Worm (Caenorhabditis elegans) whole organism, early embryonic: ENCODE results near the gene F15B9.6.

Experiments used
- B0310.2 ChIP-seq: sonication (generic microtip); optimal IDR thresholded peaks from 2 replicates; lab custom pipeline; 2016; ENCODE audit warnings: mild to moderate bottlenecking, missing genetic modification characterization, missing compliant biosample characterization
- F13C5.2 ChIP-seq: sonication (generic microtip); optimal IDR thresholded peaks from 2 replicates; lab custom pipeline; 2017; ENCODE audit warnings: mild to moderate bottlenecking, missing genetic modification characterization, inconsistent platforms, missing compliant biosample characterization
- aly-1 ChIP-seq: sonication (generic microtip); optimal IDR thresholded peaks from 2 replicates; lab custom pipeline; 2016; ENCODE audit warnings: missing genetic modification characterization, missing compliant biosample characterization
- ama-1 ChIP-seq: fragments of 150-350 bp; optimal IDR thresholded peaks from 2 replicates; lab custom pipeline; 2014
- ceh-13 ChIP-seq: fragments of 200-800 bp; sonication (Bioruptor generic); optimal IDR thresholded peaks from 2 replicates; lab custom pipeline; 2018; ENCODE audit warnings: mild to moderate bottlenecking, missing genetic modification characterization, missing compliant biosample characterization
- ceh-36 ChIP-seq: sonication (generic microtip); optimal IDR thresholded peaks from 2 replicates; lab custom pipeline; 2016; ENCODE audit warnings: missing genetic modification characterization, inconsistent platforms, missing compliant biosample characterization
- ets-7 ChIP-seq: sonication (generic microtip); optimal IDR thresholded peaks from 2 replicates; lab custom pipeline; 2016; ENCODE audit warnings: missing genotype, missing genetic modification characterization, missing compliant biosample characterization
- flt-1 ChIP-seq: fragments of 200-800 bp; sonication (Bioruptor generic); IDR thresholded peaks from 2 replicates; pipeline ENCODE4 v1.3.6; 2022; ENCODE audit warnings: missing genetic modification characterization, missing compliant biosample characterization
- hmbx-1 ChIP-seq: sonication (generic microtip); optimal IDR thresholded peaks from 2 replicates; lab custom pipeline; 2016; ENCODE audit warnings: mild to moderate bottlenecking, missing genetic modification characterization, missing compliant biosample characterization
- hmg-4 ChIP-seq: fragments of 200-800 bp; sonication (Bioruptor generic); optimal IDR thresholded peaks from 2 replicates; lab custom pipeline; 2018; ENCODE audit warnings: mild to moderate bottlenecking, missing genetic modification characterization, missing compliant biosample characterization
- hnd-1 ChIP-seq: sonication (generic microtip); optimal IDR thresholded peaks from 2 replicates; lab custom pipeline; 2016; ENCODE audit warnings: missing genetic modification characterization, missing compliant biosample characterization
- pes-1 ChIP-seq: fragments of 200-800 bp; sonication (Bioruptor generic); IDR thresholded peaks from 2 replicates; pipeline ENCODE4 v1.3.6; 2022; ENCODE audit warnings: missing genetic modification reagents, missing genetic modification characterization, missing compliant biosample characterization
- scrt-1 ChIP-seq: fragments of 200-800 bp; sonication (Bioruptor generic); IDR thresholded peaks from 2 replicates; pipeline ENCODE4 v1.3.6; 2022; ENCODE audit warnings: missing genetic modification characterization, missing compliant biosample characterization
- sea-1 ChIP-seq: fragments of 200-800 bp; sonication (Bioruptor generic); conservative IDR thresholded peaks from 2 replicates; pipeline ENCODE4 v1.3.6; 2022; ENCODE audit warnings: missing genetic modification characterization, missing compliant biosample characterization
- tbx-11 ChIP-seq: fragments of 200-800 bp; sonication (Bioruptor generic); IDR thresholded peaks from 2 replicates; pipeline ENCODE4 v1.3.6; 2022; ENCODE audit warnings: missing genetic modification characterization, missing compliant biosample characterization
- tbx-37 ChIP-seq: fragments of 200-800 bp; sonication (Bioruptor generic); conservative IDR thresholded peaks from 2 replicates; pipeline ENCODE4 v1.3.6; 2022; ENCODE audit warnings: missing genetic modification reagents, missing genetic modification characterization, missing compliant biosample characterization
- tra-4 ChIP-seq: sonication (generic microtip); optimal IDR thresholded peaks from 2 replicates; lab custom pipeline; 2017; ENCODE audit warnings: missing genetic modification characterization, missing compliant biosample characterization

Gene F15B9.6

DNA sequence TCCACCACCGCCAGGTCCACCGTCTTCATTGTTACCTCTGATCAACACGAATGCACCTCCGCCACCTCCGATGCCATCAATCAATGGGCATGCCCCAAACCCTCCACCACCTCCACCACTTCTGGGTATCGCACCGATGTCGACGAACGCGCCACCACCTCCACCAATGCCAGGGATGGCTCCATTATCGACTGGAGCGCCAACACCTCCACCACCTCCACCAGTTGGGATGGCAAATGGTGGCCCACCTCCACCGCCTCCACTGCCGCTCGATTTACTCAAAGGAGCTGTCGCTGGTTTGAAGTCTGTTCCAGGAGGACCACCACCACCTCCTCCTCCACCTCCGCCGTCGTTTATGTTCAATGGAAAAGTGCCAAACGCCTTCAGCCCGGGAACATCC is 9.6 kb upstream of the F15B9.6 start:
- TF ChIP-seq aly-1 (tag; lab: Kevin White, UChicago) (no peak), tbx-37 (no peak), pes-1 (GFP tag; lab: Robert Waterston, UW) (no peak)

DNA sequence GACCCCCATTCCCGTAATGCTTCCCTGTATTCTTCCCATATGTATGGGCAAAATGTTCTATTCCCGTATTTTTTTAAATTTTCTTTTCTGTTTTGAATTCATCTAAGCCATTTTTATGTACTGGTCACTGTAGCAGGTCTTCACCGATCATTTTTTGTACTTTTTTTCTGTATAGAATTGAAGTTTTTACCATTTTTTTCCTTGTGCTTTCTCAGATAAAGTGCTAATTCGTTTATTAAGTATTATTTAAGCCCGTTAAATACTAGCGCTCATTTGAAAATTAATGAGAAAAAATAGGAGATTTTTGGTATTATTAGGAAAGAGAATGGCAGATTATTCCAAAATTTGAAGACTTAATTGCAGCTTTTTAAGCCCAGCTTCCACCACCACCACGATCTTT is 7.2 kb upstream of the F15B9.6 start:
- no peak for TF ChIP-seq ceh-13 (GFP tag; lab: Kevin White, UChicago)
- TF ChIP-seq tbx-11: no peak
- TF ChIP-seq scrt-1 (GFP tag; lab: Robert Waterston, UW): no peak
- TF ChIP-seq tra-4 (tag; lab: Kevin White, UChicago): no peak
- TF ChIP-seq hnd-1 (tag; lab: Kevin White, UChicago): no peak
- no peak for TF ChIP-seq B0310.2
- no peak for TF ChIP-seq sea-1 (GFP tag; lab: Robert Waterston, UW)
- TF ChIP-seq hmg-4: no peak
- TF ChIP-seq F13C5.2 (tag; lab: Kevin White, UChicago): no peak
- TF ChIP-seq flt-1 (GFP tag; lab: Robert Waterston, UW): no peak
- TF ChIP-seq tbx-37: no peak
- no peak for TF ChIP-seq ceh-36
- no peak for TF ChIP-seq aly-1 (tag; lab: Kevin White, UChicago)
- no peak for TF ChIP-seq hmbx-1 (tag; lab: Kevin White, UChicago)

DNA sequence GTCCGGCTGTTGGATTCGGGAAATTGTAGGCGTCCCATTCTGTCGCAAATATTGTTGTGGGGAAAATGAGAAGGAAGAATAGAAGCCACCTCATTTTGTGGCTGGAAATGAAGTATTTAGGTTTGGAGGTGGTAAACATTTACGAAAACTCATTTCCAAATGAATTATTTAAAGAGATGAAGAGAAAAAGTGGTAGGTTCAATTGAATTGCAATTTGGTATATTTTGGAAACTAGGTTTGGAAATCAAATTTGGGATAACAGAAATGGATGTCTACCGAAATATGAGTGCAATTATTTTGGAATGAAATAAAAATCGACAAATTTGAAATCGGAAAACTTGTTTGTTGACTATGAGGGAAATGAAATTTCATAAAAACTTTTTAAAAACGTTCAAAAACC is 5.1 kb upstream of the F15B9.6 start, which contains the start of gene F15B9.10:
Gene F15B9.10, minus strand, starts transcription at position 101 of the 400 bp plus-strand sequence.
- TF ChIP-seq tbx-37: no peak
- TF ChIP-seq ama-1 (lab: Kevin White, UChicago): no peak
- TF ChIP-seq flt-1 (GFP tag; lab: Robert Waterston, UW): no peak
- TF ChIP-seq ets-7 (tag; lab: Kevin White, UChicago): no peak
- no peak for TF ChIP-seq scrt-1 (GFP tag; lab: Robert Waterston, UW)
- TF ChIP-seq tbx-11: no peak

DNA sequence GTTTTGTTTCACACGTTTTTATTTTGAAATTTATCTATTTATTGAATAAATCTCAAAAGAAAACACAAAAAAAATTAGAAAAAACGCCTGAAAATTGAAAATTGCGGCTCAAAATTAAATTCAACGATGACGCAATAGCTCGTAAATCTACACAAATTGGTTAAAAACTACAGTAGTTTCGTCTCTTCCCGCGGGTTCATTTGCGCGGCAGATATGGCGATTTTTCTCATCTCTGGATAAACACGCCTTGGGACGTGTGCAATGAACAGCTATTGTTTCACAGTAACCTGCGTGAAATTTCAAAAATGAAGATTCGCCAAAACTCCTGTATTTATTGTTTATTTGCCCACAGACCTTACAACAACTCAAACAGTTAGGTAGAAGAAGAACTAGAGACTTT is 4.7 kb upstream of the F15B9.6 start:
- TF ChIP-seq ceh-36: no peak
- no peak for TF ChIP-seq tbx-11
- no peak for TF ChIP-seq hmbx-1 (tag; lab: Kevin White, UChicago)
- no peak for TF ChIP-seq B0310.2
- TF ChIP-seq tbx-37: no peak

DNA sequence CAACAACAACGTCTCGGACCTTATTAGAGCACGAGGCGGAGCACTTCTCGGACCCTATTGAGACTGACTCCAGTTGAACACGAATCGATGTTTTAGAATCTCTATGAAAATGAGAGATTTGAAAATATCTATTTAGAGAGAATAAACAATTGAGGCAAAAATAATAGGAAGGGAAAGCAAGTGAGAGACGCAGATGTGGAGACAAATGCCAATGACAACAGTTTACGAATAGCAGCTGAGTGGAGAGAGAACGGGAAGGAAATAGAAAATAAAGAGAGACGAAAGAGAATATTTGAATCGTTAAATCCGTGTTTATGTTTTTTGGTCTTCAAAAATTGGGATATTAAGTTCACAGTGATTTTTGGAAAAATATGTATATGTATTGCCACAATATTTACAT is 4.1 kb upstream of the F15B9.6 start:
- TF ChIP-seq ceh-36: no peak
- TF ChIP-seq tra-4 (tag; lab: Kevin White, UChicago): no peak
- TF ChIP-seq tbx-37: no peak
- TF ChIP-seq sea-1 (GFP tag; lab: Robert Waterston, UW): no peak
- no peak for TF ChIP-seq ets-7 (tag; lab: Kevin White, UChicago)
- TF ChIP-seq pes-1 (GFP tag; lab: Robert Waterston, UW): no peak
- no peak for TF ChIP-seq F13C5.2 (tag; lab: Kevin White, UChicago)
- TF ChIP-seq ama-1 (lab: Kevin White, UChicago): no peak
- no peak for TF ChIP-seq ceh-13 (GFP tag; lab: Kevin White, UChicago)
- no peak for TF ChIP-seq hmbx-1 (tag; lab: Kevin White, UChicago)
- no peak for TF ChIP-seq hmg-4
- no peak for TF ChIP-seq tbx-11
- TF ChIP-seq hnd-1 (tag; lab: Kevin White, UChicago): no peak
- no peak for TF ChIP-seq aly-1 (tag; lab: Kevin White, UChicago)
- TF ChIP-seq flt-1 (GFP tag; lab: Robert Waterston, UW): no peak
- no peak for TF ChIP-seq B0310.2
- TF ChIP-seq scrt-1 (GFP tag; lab: Robert Waterston, UW): no peak

DNA sequence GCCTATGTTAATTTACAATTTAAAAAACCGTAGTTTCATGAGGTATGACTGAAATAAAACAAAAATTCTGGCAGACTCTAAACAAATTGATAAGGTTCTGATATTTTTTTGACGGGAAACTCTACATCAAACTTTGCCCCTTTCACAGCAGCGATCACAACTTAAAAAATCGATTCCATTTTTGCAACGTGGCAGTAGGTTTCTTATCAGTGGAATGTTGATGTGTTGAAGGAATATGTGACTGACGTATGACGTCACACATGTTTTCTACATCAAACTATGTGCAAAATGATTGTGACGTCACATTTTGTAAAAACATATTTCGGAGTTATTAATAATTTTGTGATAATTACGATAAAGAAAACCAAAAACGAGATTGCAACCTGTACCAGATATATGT is 2.0 kb upstream of the F15B9.6 start:
- TF ChIP-seq ceh-13 (GFP tag; lab: Kevin White, UChicago): no peak

DNA sequence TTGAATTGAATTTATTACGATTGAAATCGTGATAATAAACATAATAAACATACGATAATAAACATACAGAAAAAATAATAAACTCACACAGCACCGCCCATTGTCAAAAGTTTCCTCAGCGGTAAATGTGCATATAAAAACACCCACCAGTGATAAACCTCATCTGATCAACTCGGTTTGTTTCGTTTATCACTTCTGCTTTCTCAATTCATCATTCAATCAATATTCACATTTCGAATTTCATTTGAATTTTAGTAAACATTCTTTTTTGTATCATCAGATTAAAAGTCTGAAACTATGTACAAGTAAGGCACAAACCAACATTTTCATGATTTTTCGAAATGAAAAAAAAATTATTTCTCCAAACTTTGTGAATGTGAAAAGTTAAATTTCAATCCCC is 786 bp upstream of the F15B9.6 start, which contains the start of gene try-10:
Gene try-10, minus strand, starts transcription at position 101 of the 400 bp plus-strand sequence.
- no peak for TF ChIP-seq scrt-1 (GFP tag; lab: Robert Waterston, UW)
- no peak for TF ChIP-seq pes-1 (GFP tag; lab: Robert Waterston, UW)
- TF ChIP-seq aly-1 (tag; lab: Kevin White, UChicago): no peak
- TF ChIP-seq flt-1 (GFP tag; lab: Robert Waterston, UW): no peak
- no peak for TF ChIP-seq tbx-11
- no peak for TF ChIP-seq sea-1 (GFP tag; lab: Robert Waterston, UW)
- no peak for TF ChIP-seq hmbx-1 (tag; lab: Kevin White, UChicago)
- no peak for TF ChIP-seq ceh-13 (GFP tag; lab: Kevin White, UChicago)

DNA sequence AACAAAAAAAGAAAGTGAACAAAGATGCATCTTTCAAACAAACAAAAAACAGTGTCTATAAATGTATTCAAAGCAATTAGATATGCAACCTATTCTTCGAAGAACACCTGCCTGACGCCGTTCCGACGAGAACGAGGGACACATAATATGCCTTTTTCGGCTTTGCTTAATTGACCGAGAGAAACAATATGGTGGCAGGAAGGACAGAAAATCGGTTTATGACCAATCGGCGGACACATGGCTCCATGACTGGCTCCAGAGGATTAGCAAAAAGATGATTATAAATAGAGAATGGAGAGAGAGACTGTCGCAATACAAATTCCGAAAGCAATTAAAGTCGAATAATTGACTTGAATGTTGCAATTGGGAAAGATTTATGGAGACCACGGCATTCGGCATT is 4.3 kb downstream of the F15B9.6 start:
- no peak for TF ChIP-seq B0310.2

DNA sequence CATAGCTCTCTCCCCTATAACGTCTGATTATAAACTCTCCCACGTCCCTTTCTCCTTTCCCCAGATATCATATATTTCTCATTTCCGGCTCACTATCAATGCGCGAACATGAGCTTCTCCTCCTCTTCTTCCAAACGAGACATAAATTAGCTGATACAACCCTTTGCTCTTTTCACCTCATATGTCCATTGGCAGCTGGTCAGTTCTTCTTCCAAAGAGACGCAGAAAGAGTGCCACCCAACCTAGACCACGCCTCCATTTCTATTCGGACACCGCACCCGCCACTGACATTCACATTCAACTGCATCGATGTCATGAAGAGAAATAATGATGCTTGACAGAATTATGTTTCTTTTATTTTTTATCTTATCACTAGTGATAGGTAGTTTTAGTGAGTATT is 4.8 kb downstream of the F15B9.6 start, which contains the start of gene fmi-1:
Gene fmi-1, plus strand, starts transcription at position 301 of the 400 bp plus-strand sequence.
- no peak for TF ChIP-seq scrt-1 (GFP tag; lab: Robert Waterston, UW)
- TF ChIP-seq hnd-1 (tag; lab: Kevin White, UChicago): no peak
- TF ChIP-seq ceh-36: no peak
- no peak for TF ChIP-seq tra-4 (tag; lab: Kevin White, UChicago)
- no peak for TF ChIP-seq hmg-4
- TF ChIP-seq tbx-11: no peak
- no peak for TF ChIP-seq aly-1 (tag; lab: Kevin White, UChicago)
- TF ChIP-seq F13C5.2 (tag; lab: Kevin White, UChicago): no peak
- TF ChIP-seq sea-1 (GFP tag; lab: Robert Waterston, UW): no peak
- no peak for TF ChIP-seq ama-1 (lab: Kevin White, UChicago)
- TF ChIP-seq ceh-13 (GFP tag; lab: Kevin White, UChicago): no peak
- no peak for TF ChIP-seq tbx-37
- TF ChIP-seq flt-1 (GFP tag; lab: Robert Waterston, UW): no peak
- no peak for TF ChIP-seq hmbx-1 (tag; lab: Kevin White, UChicago)
- TF ChIP-seq pes-1 (GFP tag; lab: Robert Waterston, UW): no peak
